Worm (Caenorhabditis elegans) whole organism, L4 larva: Measurements from ENCODE around the gene F20A1.2.
A peak's percentile ranks its signal among the peaks of the same experiment; 100 is the strongest.

Source experiments
- R02D3.7 ChIP-seq: fragments of 150-350 bp; sonication (generic microtip); optimal IDR thresholded peaks from 3 replicates; lab custom pipeline; 2014; ENCODE audit warnings: missing biosample characterization, missing genetic modification characterization
- T20F7.1 ChIP-seq: fragments of 200-800 bp; sonication (Bioruptor generic); optimal IDR thresholded peaks from 2 replicates; lab custom pipeline; 2018; ENCODE audit warnings: mild to moderate bottlenecking, missing genetic modification characterization, missing compliant biosample characterization
- T26A8.4 ChIP-seq: fragments of 200-800 bp; sonication (Bioruptor generic); IDR thresholded peaks from 2 replicates; pipeline ENCODE4 v1.3.6; 2022; ENCODE audit warnings: missing genetic modification characterization, missing compliant biosample characterization
- Y48G9A.11 ChIP-seq: fragments of 200-800 bp; sonication (Bioruptor generic); IDR thresholded peaks from 2 replicates; pipeline ENCODE4 v1.3.6; 2022; ENCODE audit warnings: missing genetic modification reagents, missing genetic modification characterization, missing compliant biosample characterization
- ceh-20 ChIP-seq: fragments of 200-800 bp; sonication (Bioruptor generic); IDR thresholded peaks from 2 replicates; pipeline ENCODE4 v1.3.6; 2022; ENCODE audit warnings: missing genetic modification reagents, missing genetic modification characterization, missing compliant biosample characterization
- ceh-32 ChIP-seq: sonication (generic microtip); optimal IDR thresholded peaks from 2 replicates; lab custom pipeline; 2016; ENCODE audit warnings: mild to moderate bottlenecking, missing genetic modification characterization, missing compliant biosample characterization; ENCODE audit not compliant: poor library complexity
- ceh-44 ChIP-seq: fragments of 200-800 bp; sonication (Bioruptor generic); IDR thresholded peaks from 2 replicates; pipeline ENCODE4 v1.3.6; 2022; ENCODE audit warnings: missing genetic modification reagents, missing genetic modification characterization, missing compliant biosample characterization
- ceh-82 ChIP-seq: sonication (generic microtip); optimal IDR thresholded peaks from 2 replicates; lab custom pipeline; 2017; ENCODE audit warnings: missing biosample characterization, missing genetic modification characterization
- ces-1 ChIP-seq: fragments of 150-350 bp; sonication (generic microtip); optimal IDR thresholded peaks from 4 replicates; lab custom pipeline; 2014; ENCODE audit warnings: missing biosample characterization, missing genetic modification reagents, missing genetic modification characterization
- daf-12 ChIP-seq: fragments of 150-350 bp; optimal IDR thresholded peaks from 2 replicates; lab custom pipeline; 2014; ENCODE audit warnings: missing biosample characterization, missing genetic modification reagents, missing genetic modification characterization
- daf-16 ChIP-seq, 3 experiments: sonication (generic microtip); optimal IDR thresholded peaks; 2 replicates each; lab custom pipeline; 2016 to 2017; ENCODE audit warnings: missing genetic modification characterization in 3 of 3, missing genetic modification reagents in 3 of 3, mild to moderate bottlenecking in 2 of 3, missing compliant biosample characterization in 2 of 3, missing biosample characterization in 1 of 3, moderate library complexity in 1 of 3
- daf-19 ChIP-seq: fragments of 200-800 bp; sonication (Bioruptor generic); conservative IDR thresholded peaks from 2 replicates; pipeline ENCODE4 v1.3.6; 2022; ENCODE audit warnings: missing genetic modification characterization, missing compliant biosample characterization
- daf-8 ChIP-seq: fragments of 200-800 bp; sonication (Bioruptor generic); IDR thresholded peaks from 2 replicates; pipeline ENCODE4 v1.3.6; 2022; ENCODE audit warnings: missing genetic modification characterization, missing compliant biosample characterization
- dpl-1 ChIP-seq: fragments of 150-350 bp; optimal IDR thresholded peaks from 2 replicates; lab custom pipeline; 2014; ENCODE audit warnings: missing biosample characterization, missing genetic modification reagents, missing genetic modification characterization
- dve-1 ChIP-seq: sonication (generic microtip); optimal IDR thresholded peaks from 2 replicates; lab custom pipeline; 2017; ENCODE audit warnings: antibody characterized with exemption, mild to moderate bottlenecking, missing genetic modification characterization, missing compliant biosample characterization; ENCODE audit not compliant: insufficient read depth
- egl-27 ChIP-seq: sonication (generic microtip); optimal IDR thresholded peaks from 3 replicates; lab custom pipeline; 2017; ENCODE audit warnings: missing biosample characterization, missing genetic modification reagents, missing genetic modification characterization
- hif-1 ChIP-seq, 2 experiments: sonication (generic microtip); optimal IDR thresholded peaks; 2 replicates each; lab custom pipeline; 2016 to 2017; ENCODE audit warnings: missing compliant biosample characterization in 2 of 2, missing genetic modification characterization in 2 of 2, missing genetic modification reagents in 2 of 2, missing genotype in 2 of 2, mild to moderate bottlenecking in 1 of 2
- hlh-11 ChIP-seq: fragments of 200-800 bp; sonication (Bioruptor generic); optimal IDR thresholded peaks from 2 replicates; lab custom pipeline; 2018; ENCODE audit warnings: mild to moderate bottlenecking, missing genetic modification characterization, missing compliant biosample characterization
- hlh-30 ChIP-seq: sonication (generic microtip); optimal IDR thresholded peaks from 2 replicates; lab custom pipeline; 2017; ENCODE audit warnings: antibody characterized with exemption, mild to moderate bottlenecking, missing genetic modification characterization, missing compliant biosample characterization; ENCODE audit not compliant: insufficient read depth
- lin-1 ChIP-seq: fragments of 200-800 bp; sonication (Bioruptor generic); IDR thresholded peaks from 2 replicates; pipeline ENCODE4 v1.3.6; 2022; ENCODE audit warnings: missing genetic modification reagents, missing genetic modification characterization, missing compliant biosample characterization
- lin-29 ChIP-seq: fragments of 200-800 bp; sonication (Bioruptor generic); IDR thresholded peaks from 2 replicates; pipeline ENCODE4 v1.3.6; 2022; ENCODE audit warnings: missing genetic modification reagents, missing genetic modification characterization, missing compliant biosample characterization
- lin-38 ChIP-seq: fragments of 200-800 bp; sonication (Bioruptor generic); IDR thresholded peaks from 2 replicates; pipeline ENCODE4 v1.3.6; 2022; ENCODE audit warnings: missing genetic modification reagents, missing genetic modification characterization, missing compliant biosample characterization
- mdl-1 ChIP-seq, 2 experiments: fragments of 150-350 bp in 1 of 2; sonication (generic microtip) in 1 of 2; optimal IDR thresholded peaks; 2 replicates each; lab custom pipeline; 2014 to 2017; ENCODE audit warnings: missing biosample characterization in 2 of 2, missing genetic modification characterization in 2 of 2
- mdt-29 ChIP-seq: fragments of 200-800 bp; sonication (Bioruptor generic); IDR thresholded peaks from 2 replicates; pipeline ENCODE4 v1.3.6; 2022; ENCODE audit warnings: missing genetic modification reagents, missing genetic modification characterization, missing compliant biosample characterization
- mep-1 ChIP-seq: fragments of 150-350 bp; sonication (generic microtip); optimal IDR thresholded peaks from 3 replicates; lab custom pipeline; 2014; ENCODE audit warnings: missing biosample characterization, missing genetic modification characterization
- mxl-2 ChIP-seq: fragments of 200-800 bp; sonication (Bioruptor generic); conservative IDR thresholded peaks from 2 replicates; pipeline ENCODE4 v1.3.6; 2022; ENCODE audit warnings: missing genetic modification reagents, missing genetic modification characterization, missing compliant biosample characterization
- nhr-237 ChIP-seq: sonication (generic microtip); optimal IDR thresholded peaks from 2 replicates; lab custom pipeline; 2017; ENCODE audit warnings: missing biosample characterization, missing genetic modification characterization
- nhr-25 ChIP-seq: sonication (generic microtip); optimal IDR thresholded peaks from 2 replicates; lab custom pipeline; 2017; ENCODE audit warnings: missing genetic modification characterization, mild to moderate bottlenecking, missing compliant biosample characterization, antibody characterized with exemption, moderate library complexity, borderline replicate concordance; ENCODE audit not compliant: insufficient read depth
- nhr-28 ChIP-seq: fragments of 150-350 bp; optimal IDR thresholded peaks from 2 replicates; lab custom pipeline; 2014; ENCODE audit warnings: missing biosample characterization, missing genetic modification characterization
- nhr-41 ChIP-seq: fragments of 200-800 bp; sonication (Bioruptor generic); IDR thresholded peaks from 2 replicates; pipeline ENCODE4 v1.3.6; 2022; ENCODE audit warnings: missing genetic modification reagents, missing genetic modification characterization, missing compliant biosample characterization
- nhr-42 ChIP-seq: fragments of 200-800 bp; sonication (Bioruptor generic); IDR thresholded peaks from 2 replicates; pipeline ENCODE4 v1.3.6; 2022; ENCODE audit warnings: missing genetic modification characterization, missing compliant biosample characterization
- nhr-48 ChIP-seq: sonication (generic microtip); optimal IDR thresholded peaks from 2 replicates; lab custom pipeline; 2016; ENCODE audit warnings: mild to moderate bottlenecking, missing genetic modification characterization, missing compliant biosample characterization
- nhr-77 ChIP-seq: fragments of 150-350 bp; optimal IDR thresholded peaks from 2 replicates; lab custom pipeline; 2014; ENCODE audit warnings: missing biosample characterization, missing genetic modification characterization
- php-3 ChIP-seq: fragments of 200-800 bp; sonication (Bioruptor generic); IDR thresholded peaks from 2 replicates; pipeline ENCODE4 v1.3.6; 2022; ENCODE audit warnings: missing genetic modification reagents, missing genetic modification characterization, missing compliant biosample characterization
- pqm-1 ChIP-seq: sonication (generic microtip); optimal IDR thresholded peaks from 2 replicates; lab custom pipeline; 2017; ENCODE audit warnings: missing biosample characterization, missing genetic modification characterization
- saeg-2 ChIP-seq: fragments of 200-800 bp; sonication (Bioruptor generic); IDR thresholded peaks from 2 replicates; pipeline ENCODE4 v1.3.6; 2022; ENCODE audit warnings: missing genetic modification reagents, missing genetic modification characterization, missing compliant biosample characterization
- set-16 ChIP-seq: fragments of 200-800 bp; sonication (Bioruptor generic); IDR thresholded peaks from 2 replicates; pipeline ENCODE4 v1.3.6; 2022; ENCODE audit warnings: missing genetic modification reagents, missing genetic modification characterization, missing compliant biosample characterization
- tag-97 ChIP-seq: fragments of 200-800 bp; sonication (Bioruptor generic); IDR thresholded peaks from 2 replicates; pipeline ENCODE4 v1.3.6; 2022; ENCODE audit warnings: missing genetic modification characterization, missing compliant biosample characterization
- tra-1 ChIP-seq: fragments of 200-800 bp; sonication (Bioruptor generic); IDR thresholded peaks from 2 replicates; pipeline ENCODE4 v1.3.6; 2022; ENCODE audit warnings: missing genetic modification reagents, missing genetic modification characterization, missing compliant biosample characterization
- unc-130 ChIP-seq: sonication (generic microtip); optimal IDR thresholded peaks from 2 replicates; lab custom pipeline; 2016; ENCODE audit warnings: missing genetic modification reagents, missing genetic modification characterization, missing compliant biosample characterization
- unc-39 ChIP-seq: sonication (generic microtip); optimal IDR thresholded peaks from 2 replicates; lab custom pipeline; 2017; ENCODE audit warnings: missing biosample characterization, missing genetic modification characterization
- unc-62 ChIP-seq, 3 experiments: fragments of 150-350 bp in 1 of 3; sonication (generic microtip); optimal IDR thresholded peaks in 2 of 3; peaks in 1 of 3; 1 replicate in 1 of 3; 2 replicates in 2 of 3; lab custom pipeline; 2014 to 2017; ENCODE audit warnings: missing biosample characterization in 3 of 3, missing genetic modification characterization in 3 of 3, missing genetic modification reagents in 3 of 3, missing genotype in 1 of 3
- zfp-2 ChIP-seq: sonication (generic microtip); optimal IDR thresholded peaks from 2 replicates; lab custom pipeline; 2016; ENCODE audit warnings: mild to moderate bottlenecking, missing genetic modification characterization, missing compliant biosample characterization
- zip-11 ChIP-seq: fragments of 200-800 bp; sonication (Bioruptor generic); IDR thresholded peaks from 2 replicates; pipeline ENCODE4 v1.3.6; 2022; ENCODE audit warnings: missing genetic modification characterization, missing compliant biosample characterization

The F20A1.2 gene

ce11 chrV:7085518-7086104, 39.5 kb downstream of the F20A1.2 start, which contains the start of gene VC5.2:
VC5.2 (plus strand) TSS chrV:7085956.
- TF ChIP-seq daf-16 (GFP tag; optimal IDR thresholded peaks at IDR 0.05; lab: Kevin White, UChicago) (peak in 1 of 2 experiments; percentile 41), daf-16 (tag; optimal IDR thresholded peaks at IDR 0.05; lab: Kevin White, UChicago) (no peak), Y48G9A.11 (GFP tag; lab: Robert Waterston, UW) (no peak), mxl-2 (no peak), pqm-1 (tag; lab: Kevin White, UChicago) (no peak), ces-1 (GFP tag; lab: Kevin White, UChicago) (no peak), ceh-20 (GFP tag; lab: Robert Waterston, UW) (0 out of 2 replicates have a peak, but pooled peaks have one; percentile 23), nhr-48 (no peak), hlh-11 (tag; lab: Kevin White, UChicago) (peak; percentile 34), hif-1 (tag; optimal IDR thresholded peaks at IDR 0.05; lab: Kevin White, UChicago) (no peak), R02D3.7 (no peak), tag-97 (no peak), mdt-29 (no peak), ceh-32 (no peak), php-3 (no peak), nhr-77 (peak; percentile 11), nhr-41 (GFP tag; lab: Robert Waterston, UW) (no peak), nhr-28 (tag; lab: Kevin White, UChicago) (peak; percentile 75), unc-62 (GFP tag; optimal IDR thresholded peaks at IDR 0.05 in 1 of 2; lab: Kevin White, UChicago) (peak in 1 of 2 experiments; percentile 75), unc-62 (tag; optimal IDR thresholded peaks at IDR 0.05; lab: Kevin White, UChicago) (no peak), unc-130 (GFP tag; lab: Kevin White, UChicago) (no peak), nhr-42 (no peak), mdl-1 (tag; optimal IDR thresholded peaks at IDR 0.05; lab: Kevin White, UChicago) (no peak), hlh-30 (tag; lab: Kevin White, UChicago) (peak; percentile 8), lin-38 (GFP tag; lab: Robert Waterston, UW) (no peak), daf-12 (no peak), T26A8.4 (GFP tag; lab: Robert Waterston, UW) (no peak)

DNA sequence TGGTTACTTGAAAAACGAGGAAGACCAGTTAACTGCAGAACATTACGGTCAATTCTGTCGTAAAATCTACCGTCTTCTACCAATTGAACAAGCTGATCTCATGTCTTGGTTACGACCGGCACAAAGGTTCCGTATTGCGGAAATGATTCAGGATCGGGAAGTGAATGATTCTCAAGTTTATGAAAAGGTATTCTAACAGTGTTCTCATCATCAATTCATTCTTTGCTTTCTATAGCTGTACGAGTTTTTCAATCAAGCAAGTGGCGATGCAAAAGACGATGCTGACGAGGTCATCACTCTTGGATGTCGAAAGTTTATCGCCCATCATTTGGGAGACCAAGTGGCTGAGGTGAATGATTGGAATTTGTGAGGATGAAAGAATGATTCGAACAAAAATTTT, 41.2 kb downstream of the F20A1.2 start:
- TF ChIP-seq unc-62 (GFP tag; optimal IDR thresholded peaks at IDR 0.05 in 1 of 2; lab: Kevin White, UChicago), result peak in 1 of 2 experiments; percentile 95
- no peak for TF ChIP-seq unc-62 (tag; optimal IDR thresholded peaks at IDR 0.05; lab: Kevin White, UChicago)
- TF ChIP-seq lin-29 (GFP tag; lab: Robert Waterston, UW), result no peak

- TF ChIP-seq hif-1 (tag; optimal IDR thresholded peaks at IDR 0.05; lab: Kevin White, UChicago) (no peak), ceh-44 (GFP tag; lab: Robert Waterston, UW) (no peak), zip-11 (GFP tag; lab: Robert Waterston, UW) (no peak), nhr-77 (peak; percentile 61), nhr-25 (tag; lab: Kevin White, UChicago) (peak; percentile 50), daf-16 (GFP tag; optimal IDR thresholded peaks at IDR 0.05; lab: Kevin White, UChicago) (no peak), daf-16 (tag; optimal IDR thresholded peaks at IDR 0.05; lab: Kevin White, UChicago) (peak; percentile 24), nhr-237 (tag; lab: Kevin White, UChicago) (no peak), zfp-2 (tag; lab: Kevin White, UChicago) (no peak), lin-1 (GFP tag; lab: Robert Waterston, UW) (no peak), mep-1 (tag; lab: Kevin White, UChicago) (peak; percentile 40), tag-97 (no peak), R02D3.7 (no peak), ceh-82 (tag; lab: Kevin White, UChicago) (no peak), unc-62 (GFP tag; optimal IDR thresholded peaks at IDR 0.05 in 1 of 2; lab: Kevin White, UChicago) (peak in 1 of 2 experiments; percentile 84), unc-62 (tag; optimal IDR thresholded peaks at IDR 0.05; lab: Kevin White, UChicago) (no peak), T20F7.1 (GFP tag; lab: Kevin White, UChicago) (no peak), dpl-1 (GFP tag; lab: Kevin White, UChicago) (peak; percentile 28), daf-8 (GFP tag; lab: Robert Waterston, UW) (no peak), daf-12 (no peak), saeg-2 (GFP tag; lab: Robert Waterston, UW) (no peak), unc-39 (tag; lab: Kevin White, UChicago) (no peak), dve-1 (tag; lab: Kevin White, UChicago) (peak; percentile 43), daf-19 (no peak), tra-1 (GFP tag; lab: Robert Waterston, UW) (no peak), nhr-48 (peak; percentile 40), ces-1 (GFP tag; lab: Kevin White, UChicago) (no peak), egl-27 (tag; lab: Kevin White, UChicago) (no peak), hlh-11 (tag; lab: Kevin White, UChicago) (peak; percentile 18), set-16 (GFP tag; lab: Robert Waterston, UW) (no peak)
Observed at ce11 chrV:7089217-7089616, 43.1 kb downstream of the F20A1.2 start.
